Worm (Caenorhabditis elegans) whole organism, young adult: ENCODE measurements around the gene rbm-26.

Experiments
- B0336.3 ChIP-seq: fragments of 200-800 bp; sonication (Bioruptor generic); IDR thresholded peaks from 2 replicates; pipeline ENCODE4 v1.3.6; 2022; ENCODE audit warnings: missing genetic modification characterization, missing compliant biosample characterization
- F22D6.2 ChIP-seq: sonication (generic microtip); optimal IDR thresholded peaks from 2 replicates; lab custom pipeline; 2016; ENCODE audit warnings: mild to moderate bottlenecking, missing genetic modification characterization, missing compliant biosample characterization
- F33H1.4 ChIP-seq: fragments of 200-800 bp; sonication (Bioruptor generic); IDR thresholded peaks from 2 replicates; pipeline ENCODE4 v1.3.6; 2022; ENCODE audit warnings: missing genetic modification reagents, missing genetic modification characterization, missing compliant biosample characterization
- F37B4.10 ChIP-seq: fragments of 200-800 bp; sonication (Bioruptor generic); IDR thresholded peaks from 2 replicates; pipeline ENCODE4 v1.3.6; 2022; ENCODE audit warnings: missing genetic modification characterization, missing compliant biosample characterization
- F39B2.1 ChIP-seq: fragments of 200-800 bp; sonication (Bioruptor generic); IDR thresholded peaks from 2 replicates; pipeline ENCODE4 v1.3.6; 2022; ENCODE audit warnings: missing genetic modification reagents, missing genetic modification characterization, missing compliant biosample characterization
- K12H6.12 ChIP-seq: fragments of 200-800 bp; sonication (Bioruptor generic); optimal IDR thresholded peaks from 2 replicates; lab custom pipeline; 2018; ENCODE audit warnings: mild to moderate bottlenecking, missing genetic modification characterization, missing compliant biosample characterization
- T07F8.4 ChIP-seq: sonication (generic microtip); optimal IDR thresholded peaks from 2 replicates; lab custom pipeline; 2016; ENCODE audit warnings: mild to moderate bottlenecking, missing genetic modification characterization, moderate library complexity, missing compliant biosample characterization
- Y53G8AR.9 ChIP-seq: fragments of 200-800 bp; sonication (Bioruptor generic); conservative IDR thresholded peaks from 2 replicates; pipeline ENCODE4 v1.3.6; 2022; ENCODE audit warnings: missing genetic modification reagents, missing genetic modification characterization, missing compliant biosample characterization
- ZK185.1 ChIP-seq: sonication (generic microtip); optimal IDR thresholded peaks from 2 replicates; lab custom pipeline; 2016; ENCODE audit warnings: mild to moderate bottlenecking, missing genetic modification characterization, missing compliant biosample characterization; ENCODE audit not compliant: poor library complexity, severe bottlenecking
- ama-1 ChIP-seq, 3 experiments: fragments of 150-350 bp in 1 of 3; sonication (generic microtip) in 2 of 3; optimal IDR thresholded peaks; 2 replicates each; lab custom pipeline; 2014 to 2018; ENCODE audit warnings: missing biosample characterization in 2 of 3, missing genetic modification characterization in 2 of 3, missing genetic modification reagents in 2 of 3
- attf-3 ChIP-seq: fragments of 200-800 bp; sonication (Bioruptor generic); conservative IDR thresholded peaks from 2 replicates; pipeline ENCODE4 v1.3.6; 2022; ENCODE audit warnings: missing genetic modification reagents, missing genetic modification characterization, missing compliant biosample characterization
- attf-5 ChIP-seq: fragments of 200-800 bp; sonication (Bioruptor generic); optimal IDR thresholded peaks from 2 replicates; lab custom pipeline; 2018; ENCODE audit warnings: mild to moderate bottlenecking, missing genetic modification characterization, missing compliant biosample characterization
- attf-6 ChIP-seq: fragments of 200-800 bp; sonication (Bioruptor generic); IDR thresholded peaks from 2 replicates; pipeline ENCODE4 v1.3.6; 2022; ENCODE audit warnings: missing genetic modification reagents, missing genetic modification characterization, missing compliant biosample characterization
- bed-2 ChIP-seq: fragments of 200-800 bp; sonication (Bioruptor generic); IDR thresholded peaks from 2 replicates; pipeline ENCODE4 v1.3.6; 2022; ENCODE audit warnings: missing genetic modification reagents, missing genetic modification characterization, missing compliant biosample characterization
- cebp-2 ChIP-seq: fragments of 200-800 bp; sonication (Bioruptor generic); IDR thresholded peaks from 2 replicates; pipeline ENCODE4 v1.3.6; 2022; ENCODE audit warnings: missing genetic modification characterization, missing compliant biosample characterization
- ceh-27 ChIP-seq: fragments of 200-800 bp; sonication (Bioruptor generic); optimal IDR thresholded peaks from 2 replicates; lab custom pipeline; 2018; ENCODE audit warnings: mild to moderate bottlenecking, missing genetic modification characterization, moderate library complexity, missing compliant biosample characterization
- ceh-58 ChIP-seq: fragments of 200-800 bp; sonication (Bioruptor generic); IDR thresholded peaks from 2 replicates; pipeline ENCODE4 v1.3.6; 2022; ENCODE audit warnings: missing genetic modification characterization, missing compliant biosample characterization
- ceh-79 ChIP-seq: sonication (generic microtip); optimal IDR thresholded peaks from 2 replicates; lab custom pipeline; 2017; ENCODE audit warnings: mild to moderate bottlenecking, missing genetic modification characterization, missing compliant biosample characterization
- ceh-91 ChIP-seq: fragments of 200-800 bp; sonication (Bioruptor generic); IDR thresholded peaks from 2 replicates; pipeline ENCODE4 v1.3.6; 2022; ENCODE audit warnings: missing genetic modification reagents, missing genetic modification characterization, missing compliant biosample characterization
- dox-1 ChIP-seq: fragments of 200-800 bp; sonication (Bioruptor generic); IDR thresholded peaks from 2 replicates; pipeline ENCODE4 v1.3.6; 2022; ENCODE audit warnings: missing genetic modification reagents, missing genetic modification characterization, missing compliant biosample characterization
- efl-1 ChIP-seq: fragments of 150-350 bp; optimal IDR thresholded peaks from 2 replicates; lab custom pipeline; 2014; ENCODE audit warnings: missing biosample characterization, missing genetic modification reagents, missing genetic modification characterization
- fkh-3 ChIP-seq: sonication (generic microtip); optimal IDR thresholded peaks from 2 replicates; lab custom pipeline; 2016; ENCODE audit warnings: mild to moderate bottlenecking, missing genetic modification characterization, missing compliant biosample characterization
- hlh-12 ChIP-seq: sonication (generic microtip); optimal IDR thresholded peaks from 2 replicates; lab custom pipeline; 2016; ENCODE audit warnings: missing genetic modification characterization, missing compliant biosample characterization
- hlh-26 ChIP-seq: fragments of 200-800 bp; sonication (Bioruptor generic); conservative IDR thresholded peaks from 2 replicates; pipeline ENCODE4 v1.3.6; 2022; ENCODE audit warnings: missing genetic modification reagents, missing genetic modification characterization, missing compliant biosample characterization
- hmg-1.2 ChIP-seq: fragments of 200-800 bp; sonication (Bioruptor generic); IDR thresholded peaks from 2 replicates; pipeline ENCODE4 v1.3.6; 2022; ENCODE audit warnings: missing genetic modification reagents, missing genetic modification characterization, missing compliant biosample characterization
- hmg-20 ChIP-seq: fragments of 200-800 bp; sonication (Bioruptor generic); IDR thresholded peaks from 2 replicates; pipeline ENCODE4 v1.3.6; 2022; ENCODE audit warnings: missing genetic modification reagents, missing genetic modification characterization, missing compliant biosample characterization
- lag-1 ChIP-seq: fragments of 200-800 bp; sonication (Bioruptor generic); IDR thresholded peaks from 2 replicates; pipeline ENCODE4 v1.3.6; 2022; ENCODE audit warnings: missing genetic modification reagents, missing genetic modification characterization, missing compliant biosample characterization
- let-526 ChIP-seq: fragments of 200-800 bp; sonication (Bioruptor generic); IDR thresholded peaks from 2 replicates; pipeline ENCODE4 v1.3.6; 2022; ENCODE audit warnings: missing genetic modification reagents, missing genetic modification characterization, missing compliant biosample characterization
- let-607 ChIP-seq, 2 experiments: fragments of 200-800 bp in 1 of 2; sonication (Bioruptor generic) in 1 of 2; sonication (generic microtip) in 1 of 2; optimal IDR thresholded peaks; 2 replicates each; lab custom pipeline; 2016 to 2018; ENCODE audit warnings: mild to moderate bottlenecking in 2 of 2, missing compliant biosample characterization in 2 of 2, missing genetic modification characterization in 2 of 2, moderate library complexity in 2 of 2, missing genotype in 1 of 2
- lin-35 ChIP-seq, 3 experiments: fragments of 150-350 bp in 2 of 3; sonication (generic microtip) in 1 of 3; optimal IDR thresholded peaks; 2 replicates each; lab custom pipeline; 2014 to 2018; ENCODE audit warnings: missing biosample characterization in 3 of 3, missing genetic modification characterization in 3 of 3, missing genetic modification reagents in 3 of 3
- lin-40 ChIP-seq: sonication (generic microtip); optimal IDR thresholded peaks from 2 replicates; lab custom pipeline; 2016; ENCODE audit warnings: missing genetic modification characterization, mild to moderate bottlenecking, missing compliant biosample characterization, missing genotype, missing genetic modification reagents
- lin-54 ChIP-seq: fragments of 200-800 bp; sonication (Bioruptor generic); optimal IDR thresholded peaks from 2 replicates; lab custom pipeline; 2018; ENCODE audit warnings: mild to moderate bottlenecking, missing genetic modification characterization, missing compliant biosample characterization
- lsl-1 ChIP-seq: fragments of 200-800 bp; sonication (Bioruptor generic); optimal IDR thresholded peaks from 2 replicates; lab custom pipeline; 2018; ENCODE audit warnings: mild to moderate bottlenecking, missing genetic modification characterization, moderate library complexity, missing compliant biosample characterization
- mxl-1 ChIP-seq: sonication (generic microtip); optimal IDR thresholded peaks from 2 replicates; lab custom pipeline; 2016; ENCODE audit warnings: missing genetic modification characterization, missing compliant biosample characterization
- nfyb-1 ChIP-seq: fragments of 200-800 bp; sonication (Bioruptor generic); IDR thresholded peaks from 2 replicates; pipeline ENCODE4 v1.3.6; 2022; ENCODE audit warnings: missing genetic modification reagents, missing genetic modification characterization, missing compliant biosample characterization
- nhr-179 ChIP-seq: sonication (generic microtip); optimal IDR thresholded peaks from 2 replicates; lab custom pipeline; 2016; ENCODE audit warnings: mild to moderate bottlenecking, missing genetic modification characterization, missing compliant biosample characterization
- nhr-27 ChIP-seq: fragments of 200-800 bp; sonication (Bioruptor generic); optimal IDR thresholded peaks from 2 replicates; lab custom pipeline; 2018; ENCODE audit warnings: mild to moderate bottlenecking, missing genetic modification characterization, moderate library complexity, missing compliant biosample characterization
- nhr-80 ChIP-seq: sonication (generic microtip); optimal IDR thresholded peaks from 2 replicates; lab custom pipeline; 2016; ENCODE audit warnings: missing genetic modification characterization, missing compliant biosample characterization
- nhr-90 ChIP-seq: sonication (generic microtip); optimal IDR thresholded peaks from 2 replicates; lab custom pipeline; 2016; ENCODE audit warnings: missing genotype, mild to moderate bottlenecking, missing genetic modification characterization, missing compliant biosample characterization
- pbrm-1 ChIP-seq: fragments of 200-800 bp; sonication (Bioruptor generic); IDR thresholded peaks from 2 replicates; pipeline ENCODE4 v1.3.6; 2022; ENCODE audit warnings: missing genetic modification reagents, missing genetic modification characterization, missing compliant biosample characterization
- rec-8 ChIP-seq, 2 experiments: sonication (generic microtip); optimal IDR thresholded peaks; 2 replicates each; lab custom pipeline; 2016; ENCODE audit warnings: mild to moderate bottlenecking in 2 of 2, missing genetic modification characterization in 2 of 2, missing genetic modification reagents in 2 of 2, missing genotype in 2 of 2, missing biosample characterization in 1 of 2, missing compliant biosample characterization in 1 of 2, moderate library complexity in 1 of 2
- repo-1 ChIP-seq: sonication (generic microtip); optimal IDR thresholded peaks from 2 replicates; lab custom pipeline; 2017; ENCODE audit warnings: mild to moderate bottlenecking, missing genetic modification characterization, missing compliant biosample characterization
- sdz-38 ChIP-seq: sonication (generic microtip); optimal IDR thresholded peaks from 2 replicates; lab custom pipeline; 2016; ENCODE audit warnings: missing genotype, missing genetic modification characterization, missing compliant biosample characterization
- sea-2 ChIP-seq: fragments of 200-800 bp; sonication (Bioruptor generic); IDR thresholded peaks from 2 replicates; pipeline ENCODE4 v1.3.6; 2022; ENCODE audit warnings: missing genetic modification characterization, missing compliant biosample characterization
- snpc-3.4 ChIP-seq: sonication (generic microtip); optimal IDR thresholded peaks from 2 replicates; lab custom pipeline; 2017; ENCODE audit warnings: missing genetic modification characterization, mild to moderate bottlenecking, missing compliant biosample characterization, antibody characterized with exemption, moderate library complexity, missing genotype, missing genetic modification reagents
- tbx-9 ChIP-seq: sonication (generic microtip); optimal IDR thresholded peaks from 2 replicates; lab custom pipeline; 2016; ENCODE audit warnings: borderline replicate concordance, missing genetic modification characterization, inconsistent platforms, missing compliant biosample characterization
- unc-130 ChIP-seq: sonication (generic microtip); optimal IDR thresholded peaks from 2 replicates; lab custom pipeline; 2016; ENCODE audit warnings: missing genetic modification reagents, missing genetic modification characterization, missing compliant biosample characterization
- zfh-2 ChIP-seq: fragments of 200-800 bp; sonication (Bioruptor generic); conservative IDR thresholded peaks from 2 replicates; pipeline ENCODE4 v1.3.6; 2022; ENCODE audit warnings: missing genetic modification reagents, missing genetic modification characterization, missing compliant biosample characterization
- ztf-3 ChIP-seq: fragments of 200-800 bp; sonication (Bioruptor generic); optimal IDR thresholded peaks from 2 replicates; lab custom pipeline; 2018; ENCODE audit warnings: mild to moderate bottlenecking, missing genetic modification characterization, missing compliant biosample characterization
- ztf-6 ChIP-seq: fragments of 200-800 bp; sonication (Bioruptor generic); IDR thresholded peaks from 2 replicates; pipeline ENCODE4 v1.3.6; 2022; ENCODE audit warnings: missing genetic modification reagents, missing genetic modification characterization, missing compliant biosample characterization

rbm-26 gene

ce11 chrIII:5688246-5688645 lies 23.1 kb upstream of the rbm-26 start:
- TF ChIP-seq F39B2.1 (no peak), F33H1.4 (GFP tag; lab: Robert Waterston, UW) (no peak), Y53G8AR.9 (GFP tag; lab: Robert Waterston, UW) (no peak), hlh-12 (tag; lab: Kevin White, UChicago) (no peak), B0336.3 (GFP tag; lab: Robert Waterston, UW) (no peak), ztf-3 (no peak), nhr-90 (no peak), lin-54 (GFP tag; lab: Kevin White, UChicago) (no peak), hmg-1.2 (GFP tag; lab: Robert Waterston, UW) (peak; percentile 44; the same call in 1 of the 2 replicates), nhr-179 (tag; lab: Kevin White, UChicago) (no peak), hlh-26 (GFP tag; lab: Robert Waterston, UW) (no peak), ZK185.1 (tag; lab: Kevin White, UChicago) (peak; percentile 6), ceh-91 (GFP tag; lab: Robert Waterston, UW) (no peak), mxl-1 (tag; lab: Kevin White, UChicago) (no peak), dox-1 (no peak), let-526 (GFP tag; lab: Robert Waterston, UW) (no peak), ceh-58 (GFP tag; lab: Robert Waterston, UW) (no peak), ama-1 (optimal IDR thresholded peaks at IDR 0.05; lab: Kevin White, UChicago) (no peak), ama-1 (GFP tag; optimal IDR thresholded peaks at IDR 0.05; lab: Kevin White, UChicago) (no peak), tbx-9 (tag; lab: Kevin White, UChicago) (no peak), attf-6 (GFP tag; lab: Robert Waterston, UW) (no peak), lsl-1 (GFP tag; lab: Kevin White, UChicago) (no peak), snpc-3.4 (no peak), nhr-27 (tag; lab: Kevin White, UChicago) (no peak), rec-8 (tag; optimal IDR thresholded peaks at IDR 0.05; lab: Kevin White, UChicago) (no peak), lag-1 (no peak), zfh-2 (GFP tag; lab: Robert Waterston, UW) (no peak), bed-2 (no peak), lin-40 (tag; lab: Kevin White, UChicago) (no peak), nfyb-1 (GFP tag; lab: Robert Waterston, UW) (no peak), repo-1 (tag; lab: Kevin White, UChicago) (no peak), lin-35 (GFP tag; optimal IDR thresholded peaks at IDR 0.05; lab: Kevin White, UChicago) (no peak), fkh-3 (no peak), T07F8.4 (tag; lab: Kevin White, UChicago) (no peak), hmg-20 (no peak), attf-5 (peak; percentile 5), sea-2 (GFP tag; lab: Robert Waterston, UW) (no peak), sdz-38 (tag; lab: Kevin White, UChicago) (no peak), let-607 (tag; optimal IDR thresholded peaks at IDR 0.05; lab: Kevin White, UChicago) (no peak), K12H6.12 (tag; lab: Kevin White, UChicago) (peak; percentile 47), F37B4.10 (GFP tag; lab: Robert Waterston, UW) (no peak), nhr-80 (tag; lab: Kevin White, UChicago) (peak; percentile 40), F22D6.2 (tag; lab: Kevin White, UChicago) (no peak), unc-130 (no peak), pbrm-1 (no peak), attf-3 (0 out of 2 replicates have a peak, but pooled peaks have one; percentile 13), ztf-6 (GFP tag; lab: Robert Waterston, UW) (no peak), efl-1 (GFP tag; lab: Kevin White, UChicago) (no peak), cebp-2 (GFP tag; lab: Robert Waterston, UW) (no peak), ceh-79 (tag; lab: Kevin White, UChicago) (no peak), ceh-27 (no peak)
